Fruit fly (Drosophila melanogaster): Measurements from ENCODE around the gene kis.

The kis gene

DNA sequence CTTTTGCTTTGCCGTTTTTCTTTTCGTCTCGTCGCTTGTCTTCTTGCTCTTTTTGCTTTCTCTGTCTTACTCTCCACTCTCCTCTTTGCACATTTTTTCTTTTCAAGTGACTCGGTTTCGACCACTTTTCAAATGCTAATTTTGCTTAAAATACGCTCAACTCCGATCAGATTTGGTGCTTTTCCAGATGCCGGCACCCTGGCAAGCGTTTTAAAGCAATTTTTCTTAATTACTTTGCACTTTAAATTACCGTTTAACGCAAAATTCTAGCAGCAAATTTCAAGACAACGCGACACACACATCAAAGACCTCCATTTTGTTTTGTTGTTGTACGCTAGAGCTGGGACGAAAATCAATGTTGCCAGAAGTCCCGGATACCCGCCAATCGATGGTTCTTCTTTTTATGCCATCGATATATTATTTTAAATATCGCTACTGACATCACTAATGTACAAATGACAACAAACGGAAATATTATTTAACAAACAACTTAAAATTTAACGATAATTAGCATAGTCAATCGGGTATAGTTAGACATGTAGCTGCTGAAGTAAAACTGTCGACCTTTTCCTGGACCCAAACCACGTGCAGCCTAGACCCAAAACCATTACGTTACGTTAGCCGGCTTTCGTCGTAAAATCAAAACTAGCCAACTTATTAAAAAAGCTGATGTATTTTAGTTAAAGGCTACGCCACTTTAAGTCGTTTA is at the start of gene kis:
Gene kis, minus strand, starts transcription at position 317 of the 709 bp plus-strand sequence.
- peak; percentile 75 for TF ChIP-seq CG17801 (GFP tag; optimal IDR thresholded peaks at IDR 0.05; ENCODE audit: partially characterized antibody)

DNA sequence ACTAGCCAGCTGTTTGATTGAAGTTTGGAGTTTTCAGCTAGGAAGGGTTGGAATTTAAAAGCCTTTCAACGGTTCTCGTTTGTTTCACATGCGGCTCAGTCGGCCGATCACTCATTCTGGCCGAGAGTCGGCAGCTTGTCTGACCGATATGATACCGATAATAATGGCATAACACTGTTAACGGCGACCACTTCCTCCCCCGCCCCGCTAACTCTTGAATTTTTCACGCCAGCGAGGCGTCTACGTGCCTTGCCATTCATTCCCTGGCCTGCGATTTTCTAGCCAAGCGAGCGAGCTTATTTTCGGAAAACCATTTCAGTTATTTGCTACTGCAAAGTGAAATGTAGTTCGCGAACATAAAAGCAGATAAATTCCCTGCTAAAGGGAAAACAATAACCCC is 49.4 kb upstream of the kis start:
- no peak for TF ChIP-seq CG17801 (GFP tag; optimal IDR thresholded peaks at IDR 0.05; ENCODE audit: partially characterized antibody)

DNA sequence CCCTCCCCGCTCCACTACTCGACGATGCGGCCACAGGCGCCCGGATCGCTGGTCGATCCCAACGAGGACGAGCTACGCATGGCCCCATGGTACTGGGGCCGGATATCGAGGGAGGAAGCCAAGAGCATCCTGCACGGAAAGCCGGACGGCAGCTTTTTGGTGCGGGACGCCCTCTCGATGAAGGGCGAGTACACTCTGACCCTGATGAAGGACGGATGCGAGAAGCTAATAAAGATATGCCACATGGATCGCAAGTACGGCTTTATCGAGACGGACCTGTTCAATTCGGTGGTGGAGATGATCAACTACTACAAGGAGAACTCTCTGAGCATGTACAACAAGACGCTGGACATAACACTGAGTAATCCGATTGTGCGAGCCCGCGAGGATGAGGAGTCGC is 48.4 kb upstream of the kis start:
- TF ChIP-seq CG17801 (GFP tag; optimal IDR thresholded peaks at IDR 0.05; ENCODE audit: partially characterized antibody) = no peak

DNA sequence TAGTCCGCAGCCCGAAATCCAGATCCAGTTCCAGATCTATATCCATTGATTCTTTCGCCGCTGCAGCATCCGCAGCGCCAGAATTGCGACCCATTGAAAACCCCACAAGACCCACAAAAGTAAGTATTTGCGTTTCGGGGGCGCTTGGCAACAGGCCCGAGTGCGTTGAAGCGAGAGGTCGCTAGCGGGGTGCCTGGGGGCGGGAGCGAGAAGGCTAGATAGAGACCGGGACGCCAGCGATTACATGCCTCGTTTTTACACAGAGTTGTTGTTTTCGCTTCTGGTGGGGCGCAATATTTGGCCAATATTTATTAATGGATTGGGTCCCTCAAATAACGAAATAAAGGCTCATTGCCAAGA is 47.6 kb upstream of the kis start:
- no peak for TF ChIP-seq CG17801 (GFP tag; optimal IDR thresholded peaks at IDR 0.05; ENCODE audit: partially characterized antibody)

DNA sequence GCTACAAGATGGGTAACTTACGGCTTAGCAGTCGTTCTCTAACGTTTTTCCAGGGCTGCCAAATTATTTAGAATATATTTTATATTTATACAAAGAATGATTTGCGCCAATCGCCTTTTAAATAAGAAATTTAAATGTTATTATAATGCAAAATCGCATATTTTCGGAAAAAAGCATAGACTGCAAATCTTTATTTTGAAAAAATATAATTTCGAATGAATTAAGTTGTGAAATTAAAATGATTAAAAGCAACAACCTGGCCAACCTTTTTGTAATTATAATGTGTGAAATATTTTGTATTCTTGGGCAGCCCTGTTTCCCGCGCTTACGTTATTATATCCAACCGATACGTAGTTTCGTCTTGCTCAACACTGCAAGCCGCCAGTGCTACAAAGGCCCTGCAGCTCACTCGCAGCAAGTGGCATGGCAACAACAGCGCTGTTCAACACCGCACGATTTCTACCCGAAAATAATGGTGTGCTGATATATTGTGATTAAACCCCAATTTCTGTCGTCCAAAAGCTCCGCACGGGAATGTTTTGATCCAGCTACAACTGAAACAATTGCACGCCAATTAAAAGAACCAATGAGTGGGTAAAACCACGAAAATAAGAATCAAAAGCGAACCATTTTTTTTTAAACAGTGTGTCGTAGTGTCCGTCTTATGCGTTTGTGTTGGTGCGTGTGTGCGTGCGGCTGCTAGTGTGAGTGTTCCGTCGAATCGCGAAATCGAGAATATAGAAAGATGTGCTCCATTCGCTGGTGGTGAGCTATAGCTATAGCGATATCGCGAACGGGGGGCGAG is 47.1 kb upstream of the kis start, which contains the start of gene Pi3K21B:
Gene Pi3K21B, plus strand, starts transcription at position 401 of the 805 bp plus-strand sequence.
- peak; percentile 81 for TF ChIP-seq CG17801 (GFP tag; optimal IDR thresholded peaks at IDR 0.05; ENCODE audit: partially characterized antibody)

DNA sequence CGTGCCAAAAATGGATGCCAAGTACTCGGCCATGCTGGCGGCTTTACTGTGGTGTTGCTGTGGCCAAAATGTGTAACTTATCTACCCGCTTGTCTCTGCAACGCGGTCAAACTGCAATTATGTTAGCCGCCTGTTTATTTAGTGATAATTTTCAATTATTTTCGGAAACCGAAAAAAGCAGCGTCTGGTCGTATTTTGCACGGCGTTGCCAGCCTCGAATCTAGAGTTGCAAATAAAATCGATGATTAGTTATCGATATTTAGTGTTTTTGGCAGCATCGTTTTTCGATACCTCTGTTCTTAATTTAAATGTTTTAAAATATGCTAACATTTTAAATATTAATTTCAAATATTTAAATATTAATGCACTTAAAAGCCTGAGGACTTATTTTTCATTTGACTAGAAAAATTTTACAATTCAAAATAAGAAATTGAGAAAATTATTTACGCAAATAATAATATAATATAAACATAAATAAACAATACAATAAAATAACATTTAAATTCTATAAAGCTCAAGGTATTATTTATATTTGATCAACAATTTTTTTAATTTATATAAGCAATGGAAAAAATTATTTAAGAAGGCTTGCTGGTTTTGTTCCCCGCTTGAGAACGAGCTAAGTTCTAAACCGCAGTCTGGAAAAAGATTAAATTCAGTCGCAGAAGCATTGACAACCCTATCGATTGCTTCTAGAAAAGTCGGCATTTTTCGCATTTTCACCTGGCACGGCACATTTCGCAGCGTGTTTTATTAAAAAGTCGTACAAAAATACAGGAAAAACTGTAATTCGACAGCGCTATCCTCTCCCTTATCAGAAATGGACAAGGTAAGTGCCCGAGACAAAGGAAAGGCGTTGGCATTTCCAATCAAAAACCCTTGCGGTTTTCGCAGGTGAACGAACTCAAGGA is 44.1 kb upstream of the kis start, which contains the start of the genes U2af38 and Stip1:
Gene U2af38, minus strand, starts transcription at position 230 of the 911 bp plus-strand sequence.
Gene Stip1, plus strand, starts transcription at position 671 of the 911 bp plus-strand sequence.
- TF ChIP-seq CG17801 (GFP tag; optimal IDR thresholded peaks at IDR 0.05; ENCODE audit: partially characterized antibody) = no peak

DNA sequence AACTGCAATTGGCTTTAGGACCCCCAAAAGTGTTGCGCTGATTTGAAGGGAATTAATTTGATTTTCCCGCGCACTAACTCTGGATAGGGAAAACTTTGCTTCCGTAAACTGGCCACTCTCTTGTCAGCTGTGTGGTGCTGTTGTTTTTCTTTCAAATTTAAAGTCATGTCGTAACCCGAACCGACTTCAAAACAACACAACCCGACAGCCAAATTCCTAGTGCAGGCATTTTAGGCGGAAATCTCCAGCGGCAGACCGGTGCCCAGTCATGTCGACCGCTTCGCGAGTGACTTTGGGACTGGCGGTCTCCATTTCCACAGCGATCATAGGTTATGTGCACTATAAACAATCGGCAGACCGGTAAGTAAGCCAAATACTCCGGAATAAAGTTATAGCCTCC is 41.7 kb upstream of the kis start, which contains the start of gene CG11562:
Gene CG11562, plus strand, starts transcription at position 119 of the 400 bp plus-strand sequence.
- TF ChIP-seq CG17801 (GFP tag; optimal IDR thresholded peaks at IDR 0.05; ENCODE audit: partially characterized antibody) = peak; percentile 2

DNA sequence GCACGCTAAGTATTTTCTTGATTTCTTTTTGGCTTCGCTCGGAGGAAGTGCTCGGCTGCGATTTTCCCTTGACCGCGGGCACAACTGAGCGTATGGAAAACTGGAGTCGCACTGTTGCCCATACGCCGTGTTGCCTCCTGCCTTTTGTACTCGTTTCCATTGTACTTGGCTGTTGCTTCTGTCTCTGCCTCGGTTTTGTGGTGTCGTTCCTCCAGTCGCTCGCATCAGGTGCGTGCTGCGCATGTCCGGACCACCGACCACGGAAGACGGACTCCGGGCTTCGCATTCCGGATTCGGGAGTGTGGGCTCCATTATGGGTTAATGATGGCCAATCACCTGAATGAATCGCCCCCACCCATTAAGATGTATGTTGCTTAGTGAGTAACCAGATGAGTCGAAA is 41.0 kb upstream of the kis start, which contains the start of gene CG3625:
Gene CG3625, minus strand, starts transcription at position 139 of the 400 bp plus-strand sequence.
- TF ChIP-seq CG17801 (GFP tag; optimal IDR thresholded peaks at IDR 0.05; ENCODE audit: partially characterized antibody) = no peak

DNA sequence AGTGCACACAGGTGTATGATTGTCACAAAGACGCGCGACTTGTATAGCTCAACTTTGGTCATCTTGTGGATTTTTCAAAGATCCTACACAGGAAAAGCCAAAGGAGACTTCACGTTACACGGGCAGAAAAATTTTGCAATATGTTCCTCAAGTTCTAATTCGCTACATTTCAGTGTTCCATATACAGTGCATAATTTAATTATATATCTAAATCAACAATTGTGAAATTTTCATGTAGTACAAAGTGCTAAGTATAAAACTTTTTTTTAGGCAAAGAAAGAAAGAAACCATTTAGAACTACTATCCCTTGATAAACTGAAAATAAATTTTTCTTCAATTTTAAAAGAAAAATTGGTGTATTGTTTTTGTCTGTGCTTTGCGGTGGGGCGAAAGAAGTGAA is 40.3 kb upstream of the kis start:
- no peak for TF ChIP-seq CG17801 (GFP tag; optimal IDR thresholded peaks at IDR 0.05; ENCODE audit: partially characterized antibody)

DNA sequence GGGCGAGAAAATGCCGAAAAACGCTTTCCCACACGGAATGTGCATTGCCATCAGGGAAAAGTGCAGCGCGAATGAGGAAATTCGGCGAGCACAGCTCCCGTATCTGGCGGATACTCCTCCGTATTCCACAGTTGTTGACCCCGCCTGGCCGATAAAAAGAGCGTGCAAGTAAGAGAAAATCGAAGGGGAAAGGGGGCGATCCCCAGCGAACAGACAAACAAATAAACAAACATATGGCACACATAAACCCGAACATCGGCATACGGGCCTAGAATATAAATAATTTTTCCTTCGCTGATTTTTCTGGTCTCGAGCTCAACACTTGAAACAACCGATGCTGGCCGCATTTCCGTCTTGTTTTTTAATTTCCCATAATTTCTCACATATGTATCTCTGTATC is 39.8 kb upstream of the kis start:
- no peak for TF ChIP-seq CG17801 (GFP tag; optimal IDR thresholded peaks at IDR 0.05; ENCODE audit: partially characterized antibody)

DNA sequence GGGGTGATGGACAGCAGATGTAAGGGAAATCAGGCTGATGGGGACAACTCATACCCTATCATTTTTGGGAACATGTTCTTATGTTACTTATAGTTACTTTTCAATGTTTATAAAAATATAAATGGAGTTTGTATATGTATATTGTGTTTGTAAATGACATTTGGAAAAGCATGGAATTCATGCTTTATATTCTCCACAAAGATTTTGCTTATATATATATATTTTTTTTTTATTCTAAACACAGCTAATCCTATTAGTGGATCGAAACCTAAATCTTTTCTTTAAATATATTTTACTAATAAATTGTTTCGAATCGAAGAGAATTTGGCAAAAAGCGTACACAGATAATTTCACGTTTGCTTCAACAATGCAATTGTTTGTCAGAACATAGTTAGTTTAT is 38.4 kb upstream of the kis start, which contains the start of gene Amnionless:
Gene Amnionless, minus strand, starts transcription at position 101 of the 400 bp plus-strand sequence.
- TF ChIP-seq CG17801 (GFP tag; optimal IDR thresholded peaks at IDR 0.05; ENCODE audit: partially characterized antibody) = no peak

DNA sequence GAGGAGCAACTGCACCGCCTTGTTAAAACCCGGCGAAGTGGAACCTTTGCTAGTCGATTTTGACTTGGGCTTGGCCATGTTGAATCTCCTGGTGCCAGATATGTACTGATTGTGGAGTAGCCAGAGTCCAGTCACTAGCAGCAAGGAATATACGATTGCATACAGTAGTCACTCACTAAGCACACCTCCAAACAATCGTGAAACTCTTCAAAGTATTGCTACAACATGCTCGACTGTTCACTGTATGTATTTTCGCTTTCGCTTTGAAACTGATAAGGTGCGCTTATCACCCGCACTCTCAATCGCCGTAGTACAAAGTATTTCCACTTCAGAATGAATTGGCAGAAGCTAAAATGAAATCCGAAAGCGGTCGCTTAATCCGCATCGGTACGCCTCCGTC is 35.8 kb upstream of the kis start:
- peak; percentile 33 for TF ChIP-seq CG17801 (GFP tag; optimal IDR thresholded peaks at IDR 0.05; ENCODE audit: partially characterized antibody)

DNA sequence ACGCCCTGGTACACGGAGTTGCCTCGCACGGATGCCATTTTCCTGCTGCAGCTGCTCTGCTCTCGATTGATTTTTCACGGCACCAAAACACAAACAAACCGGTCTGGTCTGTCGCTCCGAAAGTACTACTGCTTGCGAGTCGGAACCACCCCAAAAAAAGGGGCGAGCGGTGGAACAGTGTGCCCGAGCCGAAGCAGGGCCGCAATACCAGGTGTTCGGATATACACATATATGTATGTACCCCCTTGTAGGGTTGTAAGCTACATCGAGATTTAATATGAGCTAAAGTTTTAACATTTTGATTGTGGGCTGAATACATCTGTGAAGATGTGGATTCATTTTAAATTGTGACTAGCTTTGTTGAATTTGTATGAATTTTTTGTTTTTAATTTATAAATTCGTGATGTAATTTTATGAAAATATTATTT is 35.0 kb upstream of the kis start:
- no peak for TF ChIP-seq CG17801 (GFP tag; optimal IDR thresholded peaks at IDR 0.05; ENCODE audit: partially characterized antibody)

DNA sequence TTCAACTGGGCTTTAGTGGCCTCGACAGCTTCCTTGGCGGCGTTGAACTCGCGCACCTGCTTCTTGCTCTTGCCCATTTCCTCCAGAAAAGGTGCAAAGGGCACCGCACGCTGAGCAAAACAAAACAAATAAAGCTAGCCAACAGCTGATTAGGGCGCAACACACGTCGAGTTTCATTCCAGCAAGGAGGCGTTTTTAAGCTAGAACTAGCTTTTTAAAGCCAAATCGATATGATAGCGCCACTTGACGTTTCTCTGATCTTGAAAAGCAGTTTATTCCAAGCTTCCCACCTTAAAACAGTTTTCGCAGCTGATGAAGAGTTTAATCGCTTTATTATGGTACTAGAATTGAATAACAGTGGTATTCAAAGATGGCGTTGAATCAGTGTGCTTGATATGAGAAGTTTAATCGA is 32.5 kb upstream of the kis start, which contains the start of gene CG11601:
Gene CG11601, minus strand, starts transcription at position 199 of the 412 bp plus-strand sequence.
- TF ChIP-seq CG17801 (GFP tag; optimal IDR thresholded peaks at IDR 0.05; ENCODE audit: partially characterized antibody) = peak; percentile 59

DNA sequence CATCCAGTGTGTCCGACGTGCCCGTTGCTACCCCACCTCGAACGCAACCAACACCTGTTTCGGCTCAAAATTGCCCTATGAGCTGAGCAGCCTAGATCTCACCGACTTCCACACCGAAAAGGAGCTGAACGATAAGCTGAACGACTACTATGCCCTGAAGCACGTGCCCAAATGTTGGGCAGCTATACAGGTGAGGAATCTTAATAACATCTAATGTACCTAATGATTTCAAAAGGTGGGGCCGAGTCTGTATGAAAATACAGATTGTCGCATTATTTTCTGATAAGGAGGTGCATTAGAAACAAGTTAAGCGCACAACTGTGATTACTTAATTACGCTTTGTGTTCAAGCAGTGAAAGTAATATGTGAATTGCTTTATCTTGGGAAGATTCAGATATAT is 27.5 kb upstream of the kis start, which contains the start of gene CG17078:
Gene CG17078, minus strand, starts transcription at position 101 of the 400 bp plus-strand sequence.
- no peak for TF ChIP-seq CG17801 (GFP tag; optimal IDR thresholded peaks at IDR 0.05; ENCODE audit: partially characterized antibody)

Measured in ovary, adult (tissue).